Fruit fly (Drosophila melanogaster) whole organism: Measurements from ENCODE around the gene Acsf3.

Source experiments
- CG8478 ChIP-seq: fragments of >200 bp; optimal IDR thresholded peaks from 2 replicates; lab custom pipeline; 2018; ENCODE audit warnings: inconsistent platforms
- Dll ChIP-seq: fragments of >200 bp; optimal IDR thresholded peaks from 2 replicates; lab custom pipeline; 2017
- EcR ChIP-seq, 2 experiments: fragments of >200 bp; optimal IDR thresholded peaks; 2 replicates each; lab custom pipeline; 2017; ENCODE audit warnings: missing biosample characterization in 2 of 2, missing genetic modification characterization in 2 of 2, missing genetic modification reagents in 2 of 2
- pan ChIP-seq: fragments of >200 bp; optimal IDR thresholded peaks from 2 replicates; lab custom pipeline; 2017
- psq ChIP-seq: fragments of >200 bp; optimal IDR thresholded peaks from 2 replicates; lab custom pipeline; 2017
- usp ChIP-seq: fragments of >200 bp; optimal IDR thresholded peaks from 2 replicates; lab custom pipeline; 2017; ENCODE audit warnings: missing biosample characterization, missing genetic modification characterization, mixed read lengths

The Acsf3 gene

DNA sequence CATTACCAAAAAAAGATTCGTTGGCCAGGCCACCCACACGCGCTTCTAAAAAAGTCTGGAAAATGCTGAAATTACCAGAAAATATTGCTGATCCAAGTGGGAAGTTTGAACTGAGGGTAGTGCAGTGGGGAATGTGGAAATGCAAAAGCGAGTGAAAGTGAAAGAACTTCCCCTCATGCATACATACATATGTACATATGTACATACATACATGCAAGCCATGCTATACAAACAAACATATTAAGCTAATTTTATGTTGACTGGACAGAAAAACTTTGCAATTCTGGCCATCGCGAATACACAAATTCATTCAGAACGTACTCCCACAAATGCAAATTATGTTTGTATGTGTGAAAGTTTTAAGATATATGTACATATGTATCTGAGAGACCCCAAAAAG, 30.5 kb upstream of the Acsf3 start:
- TF ChIP-seq CG8478 (lab: Kevin White, UChicago): no peak
- no peak for TF ChIP-seq usp (GFP tag; lab: Kevin White, UChicago)
- TF ChIP-seq Dll (lab: Kevin White, UChicago): no peak
- no peak for TF ChIP-seq psq
- no peak for TF ChIP-seq EcR (GFP tag; optimal IDR thresholded peaks at IDR 0.05; lab: Kevin White, UChicago)
- no peak for TF ChIP-seq pan

DNA sequence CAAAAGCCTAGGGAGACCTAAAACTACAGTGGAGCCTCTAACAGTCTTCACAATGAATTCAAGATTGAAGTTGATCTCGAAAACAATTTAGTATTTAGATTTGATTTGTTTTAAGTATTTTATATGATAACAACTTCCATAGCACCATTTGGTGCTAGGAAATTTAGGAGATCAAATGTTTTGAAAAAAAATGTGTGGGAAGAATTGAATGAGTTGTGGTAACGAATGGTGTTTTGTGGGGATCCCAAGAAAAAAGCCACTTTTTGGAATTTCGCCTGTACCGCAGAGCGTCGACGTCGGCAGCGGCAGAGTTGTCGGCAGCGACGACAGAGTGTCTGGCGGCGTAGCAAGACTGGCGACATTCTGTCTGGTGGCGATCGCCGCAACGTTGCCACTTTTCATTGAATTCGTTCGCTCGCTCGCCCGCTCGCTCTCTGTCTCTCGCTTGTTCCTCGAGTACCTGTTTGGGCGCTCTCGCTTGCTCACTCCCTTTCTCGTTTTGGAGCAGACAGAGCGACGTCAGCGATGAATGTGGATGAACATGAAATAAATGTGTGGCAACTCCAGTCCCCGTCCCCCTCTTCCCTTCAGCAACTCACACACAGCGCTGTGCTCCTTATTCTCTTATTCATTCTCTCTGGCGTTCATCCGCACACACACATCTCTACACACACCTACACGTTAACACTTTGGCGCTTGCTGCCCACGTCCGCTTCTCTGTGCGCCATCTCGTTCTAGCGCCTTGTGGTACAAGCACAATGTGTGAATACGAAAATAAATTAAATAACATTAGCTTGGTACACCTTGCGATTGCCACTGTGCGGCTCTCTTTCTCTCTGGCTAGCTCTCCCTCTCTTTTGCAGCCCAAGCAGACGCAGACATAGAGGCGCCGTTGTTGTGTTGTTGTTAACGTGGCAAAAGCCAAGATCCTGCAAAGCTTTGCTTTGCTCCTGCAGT, 29.2 kb upstream of the Acsf3 start:
- TF ChIP-seq psq (no peak), pan (no peak), Dll (lab: Kevin White, UChicago) (peak; percentile 68), usp (GFP tag; lab: Kevin White, UChicago) (no peak), CG8478 (lab: Kevin White, UChicago) (no peak)

DNA sequence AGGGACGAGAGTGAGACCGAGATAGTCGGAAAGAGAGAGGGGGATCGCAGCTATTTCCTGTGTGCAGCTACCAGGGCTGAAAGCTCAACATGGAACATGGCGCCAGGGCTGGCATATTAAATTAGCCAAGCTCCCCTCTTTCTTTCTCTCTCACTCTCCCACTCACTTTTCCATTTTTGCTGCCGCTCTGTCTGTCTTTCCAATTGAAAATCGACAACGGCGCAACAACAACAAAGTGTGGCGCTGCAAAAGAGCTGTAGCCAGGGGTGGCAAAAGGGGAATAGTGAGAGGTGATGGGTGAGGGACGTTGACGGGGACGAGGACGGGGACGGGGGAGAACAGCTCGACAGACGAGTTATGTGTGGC, 28.5 kb upstream of the Acsf3 start:
- no peak for TF ChIP-seq psq
- no peak for TF ChIP-seq pan
- TF ChIP-seq usp (GFP tag; lab: Kevin White, UChicago): no peak

DNA sequence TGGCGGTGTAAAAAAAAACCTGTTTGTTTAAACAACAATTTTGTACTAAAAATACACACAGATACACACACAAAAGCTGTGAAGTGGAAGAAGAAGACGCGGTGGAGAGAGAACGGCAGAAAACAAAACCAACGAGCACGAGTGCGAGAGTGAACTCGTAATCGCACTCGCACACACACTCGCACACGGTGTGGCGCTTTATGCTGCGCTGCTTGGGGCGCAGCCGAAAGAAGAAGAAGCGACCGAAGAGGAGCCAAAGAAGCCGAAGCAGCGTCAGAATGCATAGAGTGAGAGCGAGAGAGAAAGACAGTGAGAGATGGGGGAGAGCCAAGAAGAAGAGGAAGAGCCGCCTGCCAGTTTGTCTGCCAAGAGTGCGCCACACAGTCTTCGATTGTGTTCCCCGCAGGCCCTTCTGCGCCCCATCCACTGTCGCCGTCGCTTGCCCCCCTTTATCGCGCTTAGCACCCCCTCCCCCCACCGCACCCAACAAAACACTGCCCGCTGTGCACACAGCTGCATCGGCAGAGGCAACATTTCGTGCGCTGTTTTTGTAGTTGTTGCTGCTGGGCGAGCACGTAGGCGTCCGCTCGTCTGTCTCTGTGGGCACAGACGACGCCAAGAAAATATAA, 28.0 kb upstream of the Acsf3 start:
- TF ChIP-seq CG8478 (lab: Kevin White, UChicago): no peak
- peak; percentile 67 for TF ChIP-seq Dll (lab: Kevin White, UChicago)
- peak in 1 of 2 experiments; percentile 36 for TF ChIP-seq EcR (GFP tag; optimal IDR thresholded peaks at IDR 0.05; lab: Kevin White, UChicago)
- no peak for TF ChIP-seq pan
- no peak for TF ChIP-seq usp (GFP tag; lab: Kevin White, UChicago)
- TF ChIP-seq psq: no peak

DNA sequence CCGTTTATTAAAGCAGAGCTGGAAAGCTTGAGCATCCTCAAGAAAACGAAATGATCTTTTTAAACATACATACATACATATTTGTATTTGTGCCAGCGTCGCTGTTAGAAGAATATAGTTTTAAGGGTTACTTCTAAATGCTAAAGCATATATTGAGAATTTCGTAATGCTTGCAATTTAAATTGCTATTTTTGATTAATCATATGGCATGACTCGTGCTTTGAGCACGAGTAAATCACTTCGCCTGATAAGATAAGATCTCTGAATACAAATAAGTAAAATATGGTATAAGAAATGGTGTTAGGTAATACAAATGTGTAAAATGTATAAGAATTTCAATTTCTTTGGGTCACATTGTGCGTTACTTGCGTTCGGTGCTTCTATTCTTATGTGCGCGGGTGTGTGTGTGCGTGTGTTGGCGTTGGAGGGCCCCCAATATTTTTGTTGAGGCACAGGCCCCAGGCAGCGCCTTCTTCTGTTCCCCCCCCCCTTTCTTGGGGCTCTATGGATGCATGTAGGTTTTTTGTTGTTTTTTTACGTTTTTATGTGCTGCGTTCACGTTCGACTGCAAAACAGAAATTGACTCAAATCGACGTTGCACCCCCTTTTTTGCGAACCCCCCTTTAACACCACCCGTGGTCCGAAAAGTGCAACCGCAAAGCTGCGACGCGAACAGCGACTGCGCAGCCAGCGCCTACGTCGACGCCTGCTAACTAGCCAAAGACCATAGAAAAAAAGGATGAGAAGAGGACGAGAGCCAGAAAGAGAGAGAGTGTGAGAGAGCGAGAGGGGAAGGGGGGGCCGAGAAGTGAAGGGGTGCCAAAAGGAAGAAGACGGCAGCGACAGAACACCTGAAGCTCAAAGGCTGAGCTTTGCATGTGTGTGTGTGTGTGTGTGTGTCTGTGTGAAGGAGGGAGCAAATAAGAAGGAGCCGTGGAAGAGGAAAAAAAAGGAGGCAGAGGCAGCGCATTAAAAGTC, 27.2 kb upstream of the Acsf3 start:
- no peak for TF ChIP-seq pan
- TF ChIP-seq CG8478 (lab: Kevin White, UChicago): no peak
- TF ChIP-seq Dll (lab: Kevin White, UChicago): no peak
- no peak for TF ChIP-seq psq
- no peak for TF ChIP-seq usp (GFP tag; lab: Kevin White, UChicago)
- no peak for TF ChIP-seq EcR (GFP tag; optimal IDR thresholded peaks at IDR 0.05; lab: Kevin White, UChicago)

DNA sequence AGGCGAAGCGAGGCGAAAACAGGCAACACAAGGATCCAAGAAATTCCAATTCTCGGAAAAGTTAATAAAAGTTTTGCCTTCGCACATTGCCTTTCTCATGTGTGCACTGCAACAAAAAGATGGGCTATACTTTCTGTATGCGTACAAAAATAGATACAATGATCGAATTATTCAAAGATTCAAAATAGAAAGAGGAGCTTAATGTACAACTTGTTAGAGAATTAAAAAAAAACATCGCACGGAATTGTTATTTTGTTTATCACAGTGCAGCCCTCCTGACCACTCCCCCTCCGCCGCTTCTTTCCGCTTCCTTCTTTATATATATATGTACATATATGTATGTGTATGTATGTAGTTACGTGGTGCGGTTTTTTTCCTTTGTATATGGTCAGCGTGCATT, 26.5 kb upstream of the Acsf3 start:
- TF ChIP-seq Dll (lab: Kevin White, UChicago) (no peak), EcR (GFP tag; optimal IDR thresholded peaks at IDR 0.05; lab: Kevin White, UChicago) (no peak), pan (no peak), CG8478 (lab: Kevin White, UChicago) (no peak), usp (GFP tag; lab: Kevin White, UChicago) (no peak), psq (no peak)

DNA sequence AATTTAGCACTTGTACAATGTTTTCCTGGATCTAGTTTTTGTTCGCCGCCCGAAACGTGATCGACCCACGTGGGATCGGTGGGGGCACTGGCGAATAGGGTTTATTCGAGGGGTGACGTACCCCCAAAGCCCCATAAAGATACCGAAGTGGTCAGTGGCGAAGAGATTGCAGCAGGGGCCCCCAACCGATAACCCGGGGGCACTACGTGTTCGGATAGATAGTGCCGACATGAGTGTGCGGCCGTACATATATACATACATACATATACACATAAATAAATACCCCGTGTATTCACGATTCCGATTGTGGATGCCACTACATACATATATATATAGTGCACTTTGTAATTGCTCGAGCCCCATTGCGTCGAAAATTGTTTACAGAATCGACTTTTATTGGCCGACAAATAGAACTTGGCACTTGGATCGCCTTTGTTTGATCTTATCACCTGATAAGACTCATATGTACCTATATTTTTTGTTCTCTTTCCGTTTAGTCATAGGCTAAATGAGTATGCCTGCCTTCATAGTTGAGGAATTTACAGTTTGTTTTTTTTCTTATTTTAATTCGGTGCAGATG, 24.9 kb upstream of the Acsf3 start:
- no peak for TF ChIP-seq usp (GFP tag; lab: Kevin White, UChicago)
- no peak for TF ChIP-seq pan
- no peak for TF ChIP-seq Dll (lab: Kevin White, UChicago)
- no peak for TF ChIP-seq CG8478 (lab: Kevin White, UChicago)
- no peak for TF ChIP-seq psq
- TF ChIP-seq EcR (GFP tag; optimal IDR thresholded peaks at IDR 0.05; lab: Kevin White, UChicago): no peak

DNA sequence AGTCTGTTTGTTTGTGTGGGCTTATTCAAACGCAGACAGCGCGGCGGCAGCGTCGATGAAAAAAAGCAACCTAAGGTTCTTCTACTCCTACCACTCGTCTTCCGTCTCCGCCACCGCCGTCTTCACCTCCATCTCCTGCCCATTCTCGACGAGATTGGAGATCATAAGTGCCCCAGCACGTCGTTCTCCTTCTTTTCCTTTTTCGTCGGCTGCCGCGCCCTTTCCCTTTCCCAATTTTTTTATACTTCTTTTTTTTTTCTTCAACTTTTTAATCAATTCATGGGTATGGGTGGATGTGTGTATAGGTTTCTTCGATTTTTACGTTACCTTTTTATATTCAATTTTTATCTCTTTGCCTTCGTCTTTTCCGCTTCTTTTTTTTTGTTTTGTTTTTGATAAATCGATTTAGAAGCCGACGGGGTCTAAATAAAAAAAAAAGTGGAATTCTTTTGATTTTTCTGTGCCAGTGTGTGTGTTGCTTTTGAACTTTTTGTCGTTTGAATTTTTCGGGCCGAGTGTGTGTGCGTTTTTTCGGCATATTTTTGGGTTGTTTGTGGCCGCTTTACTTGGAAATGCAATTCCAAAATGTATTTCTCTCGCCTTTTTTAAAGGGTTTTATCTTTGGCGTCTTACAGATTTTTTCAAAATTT, 23.9 kb upstream of the Acsf3 start:
- TF ChIP-seq pan (no peak), psq (no peak), EcR (GFP tag; optimal IDR thresholded peaks at IDR 0.05; lab: Kevin White, UChicago) (no peak), usp (GFP tag; lab: Kevin White, UChicago) (no peak), Dll (lab: Kevin White, UChicago) (no peak), CG8478 (lab: Kevin White, UChicago) (no peak)

DNA sequence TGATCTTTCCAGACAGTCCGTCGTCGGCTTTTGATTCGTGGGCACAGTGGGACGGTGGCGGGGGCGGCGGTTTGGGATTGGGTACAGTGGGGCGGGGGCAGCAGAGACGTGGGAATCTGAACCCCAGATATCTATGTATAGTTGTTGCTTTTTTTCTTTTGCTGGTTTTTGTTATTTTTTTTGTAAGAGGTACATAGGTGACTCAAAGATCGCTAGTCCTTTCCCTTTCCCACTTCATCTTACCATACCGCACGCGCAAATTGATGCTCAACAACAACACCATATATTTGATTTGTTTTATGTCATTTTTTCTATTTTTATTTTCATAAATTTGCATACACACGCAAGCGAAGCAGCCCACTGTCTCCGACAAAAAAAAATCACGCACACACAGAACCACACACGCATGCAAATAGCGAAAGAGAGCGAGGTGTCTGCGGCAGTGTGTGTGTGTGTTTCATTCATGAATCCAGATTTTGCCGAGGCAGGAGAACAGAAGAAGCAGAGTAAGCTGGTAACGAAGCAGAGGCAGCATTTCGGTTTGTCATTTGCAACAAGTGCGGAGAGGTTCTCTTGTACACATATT, 23.0 kb upstream of the Acsf3 start:
- TF ChIP-seq pan (no peak), psq (no peak), usp (GFP tag; lab: Kevin White, UChicago) (no peak), CG8478 (lab: Kevin White, UChicago) (no peak), Dll (lab: Kevin White, UChicago) (no peak), EcR (GFP tag; optimal IDR thresholded peaks at IDR 0.05; lab: Kevin White, UChicago) (no peak)
